Worm (Caenorhabditis elegans) whole organism, L1 larva: Measurements from ENCODE around the gene mut-7.

ENCODE experiments used
- nhr-28 ChIP-seq: fragments of 150-350 bp; optimal IDR thresholded peaks from 2 replicates; lab custom pipeline; 2014; ENCODE audit warnings: missing biosample characterization, missing genetic modification characterization
- unc-62 ChIP-seq: fragments of 150-350 bp; optimal IDR thresholded peaks from 2 replicates; lab custom pipeline; 2014; ENCODE audit warnings: missing biosample characterization, missing genetic modification reagents, missing genetic modification characterization
- zag-1 ChIP-seq: fragments of 150-350 bp; optimal IDR thresholded peaks from 2 replicates; lab custom pipeline; 2014; ENCODE audit warnings: missing biosample characterization, missing genetic modification characterization

ce11 chrIII:9513006-9513405 lies 29.2 kb downstream of the mut-7 start:
- no peak for TF ChIP-seq nhr-28 (tag; lab: Kevin White, UChicago)
- TF ChIP-seq unc-62 (GFP tag; lab: Kevin White, UChicago): no peak
- TF ChIP-seq zag-1 (tag; lab: Kevin White, UChicago): no peak
